Fruit fly (Drosophila melanogaster) whole organism, embryonic: ENCODE data around the gene CG18135.

ENCODE experiments used
- Bgb ChIP-seq: fragments of 200-800 bp; sonication (Bioruptor generic); IDR thresholded peaks from 2 replicates; pipeline ENCODE4 v1.3.6; 2022; ENCODE audit warnings: missing biosample characterization, missing genetic modification characterization; ENCODE audit not compliant: partially characterized antibody
- CG10274 ChIP-seq: fragments of 200-800 bp; sonication (Bioruptor generic); optimal IDR thresholded peaks from 3 replicates; lab custom pipeline; 2017; ENCODE audit warnings: missing biosample characterization, mild to moderate bottlenecking, missing genetic modification characterization
- CG13894 ChIP-seq: fragments of 200-800 bp; sonication (Bioruptor generic); optimal IDR thresholded peaks from 3 replicates; lab custom pipeline; 2018; ENCODE audit warnings: missing biosample characterization, mild to moderate bottlenecking, missing genetic modification characterization, moderate library complexity
- CG1792 ChIP-seq: fragments of 200-800 bp; sonication (Bioruptor generic); optimal IDR thresholded peaks from 2 replicates; lab custom pipeline; 2016; ENCODE audit warnings: missing biosample characterization, missing genetic modification characterization
- CG18599 ChIP-seq: fragments of 200-800 bp; sonication (Bioruptor generic); optimal IDR thresholded peaks from 3 replicates; lab custom pipeline; 2017; ENCODE audit warnings: missing biosample characterization, missing genetic modification characterization, mild to moderate bottlenecking, moderate library complexity, missing genetic modification reagents
- CG30403 ChIP-seq: fragments of 200-800 bp; sonication (Bioruptor generic); optimal IDR thresholded peaks from 3 replicates; lab custom pipeline; 2016; ENCODE audit warnings: missing biosample characterization, missing genetic modification characterization
- CG31388 ChIP-seq: fragments of 200-800 bp; sonication (Bioruptor generic); optimal IDR thresholded peaks from 2 replicates; lab custom pipeline; 2016; ENCODE audit warnings: missing biosample characterization, missing genetic modification characterization
- CG4730 ChIP-seq: fragments of 200-800 bp; sonication (Bioruptor generic); IDR thresholded peaks from 2 replicates; pipeline ENCODE4 v1.3.6; 2022; ENCODE audit warnings: missing biosample characterization, missing genetic modification characterization
- Chrac-16 ChIP-seq: fragments of 200-800 bp; sonication (Bioruptor generic); optimal IDR thresholded peaks from 3 replicates; lab custom pipeline; 2016; ENCODE audit warnings: missing biosample characterization, missing genetic modification characterization
- CrebB ChIP-seq: fragments of 200-800 bp; sonication (Bioruptor generic); optimal IDR thresholded peaks from 3 replicates; lab custom pipeline; 2018; ENCODE audit warnings: missing biosample characterization, mild to moderate bottlenecking, missing genetic modification characterization
- Deaf1 ChIP-seq: fragments of 200-800 bp; optimal IDR thresholded peaks from 3 replicates; lab custom pipeline; 2019; ENCODE audit warnings: missing biosample characterization, mild to moderate bottlenecking, missing genetic modification characterization, moderate library complexity
- E2f1 ChIP-seq: fragments of 200-800 bp; sonication (Bioruptor generic); IDR thresholded peaks from 2 replicates; pipeline ENCODE4 v1.3.6; 2022; ENCODE audit warnings: missing biosample characterization, missing genetic modification characterization
- E2f2 ChIP-seq: fragments of 200-800 bp; sonication (Bioruptor generic); IDR thresholded peaks from 2 replicates; pipeline ENCODE4 v1.3.6; 2022; ENCODE audit warnings: missing biosample characterization, missing genetic modification characterization
- Ets65A ChIP-seq: fragments of 200-800 bp; sonication (Bioruptor generic); peaks from one replicate; lab custom pipeline; 2016; ENCODE audit warnings: missing biosample characterization, missing genetic modification characterization
- HLH54F ChIP-seq: fragments of 200-800 bp; sonication (Bioruptor generic); optimal IDR thresholded peaks from 3 replicates; lab custom pipeline; 2016; ENCODE audit warnings: missing biosample characterization, missing genetic modification characterization
- Hsf ChIP-seq: fragments of 200-800 bp; sonication (Bioruptor generic); optimal IDR thresholded peaks from 3 replicates; lab custom pipeline; 2016; ENCODE audit warnings: missing biosample characterization, missing genetic modification characterization
- MTF-1 ChIP-seq: fragments of 200-800 bp; sonication (Bioruptor generic); optimal IDR thresholded peaks from 2 replicates; lab custom pipeline; 2018; ENCODE audit warnings: missing biosample characterization, mild to moderate bottlenecking, missing genetic modification characterization, borderline replicate concordance
- NC2β ChIP-seq: fragments of 200-800 bp; sonication (Bioruptor generic); optimal IDR thresholded peaks from 2 replicates; lab custom pipeline; 2016; ENCODE audit warnings: missing biosample characterization, missing genetic modification characterization
- Pdp1 ChIP-seq, 2 experiments: fragments of 200-800 bp; sonication (Bioruptor generic); optimal IDR thresholded peaks; 3 replicates each; lab custom pipeline; 2016; ENCODE audit warnings: missing biosample characterization in 2 of 2, missing genetic modification characterization in 2 of 2, mild to moderate bottlenecking in 1 of 2, moderate library complexity in 1 of 2
- Side ChIP-seq: fragments of 200-800 bp; sonication (Bioruptor generic); optimal IDR thresholded peaks from 2 replicates; lab custom pipeline; 2016; ENCODE audit warnings: missing biosample characterization, missing genetic modification characterization
- Six4 ChIP-seq: fragments of 200-800 bp; sonication (Bioruptor generic); optimal IDR thresholded peaks from 2 replicates; lab custom pipeline; 2016; ENCODE audit warnings: missing biosample characterization, missing genetic modification characterization
- Trl ChIP-seq, 3 experiments: fragments of >200 bp in 2 of 3; fragments of 200-800 bp in 1 of 3; sonication (Bioruptor generic) in 1 of 3; optimal IDR thresholded peaks; 2 replicates in 1 of 3; 3 replicates in 2 of 3; lab custom pipeline; 2016 to 2017; ENCODE audit warnings: missing biosample characterization in 1 of 3, missing genetic modification characterization in 1 of 3
- ara ChIP-seq: fragments of 200-800 bp; sonication (Bioruptor generic); IDR thresholded peaks from 2 replicates; pipeline ENCODE4 v1.3.6; 2022; ENCODE audit warnings: missing biosample characterization, missing genetic modification characterization
- ato ChIP-seq: fragments of 200-800 bp; sonication (Bioruptor generic); IDR thresholded peaks from 2 replicates; pipeline ENCODE4 v1.3.6; 2022; ENCODE audit warnings: missing biosample characterization, missing genetic modification characterization; ENCODE audit not compliant: partially characterized antibody
- chif ChIP-seq, 2 experiments: fragments of 200-800 bp; sonication (Bioruptor generic); optimal IDR thresholded peaks; 3 replicates each; lab custom pipeline; 2016; ENCODE audit warnings: missing biosample characterization in 2 of 2, missing genetic modification characterization in 2 of 2
- chinmo ChIP-seq: fragments of 200-800 bp; sonication (Bioruptor generic); IDR thresholded peaks from 4 replicates; pipeline ENCODE4 v1.3.6; 2022; ENCODE audit warnings: missing biosample characterization, missing genetic modification characterization; ENCODE audit not compliant: partially characterized antibody
- crol ChIP-seq: fragments of 200-800 bp; sonication (Bioruptor generic); IDR thresholded peaks from 2 replicates; pipeline ENCODE4 v1.3.6; 2022; ENCODE audit warnings: missing biosample characterization, missing genetic modification characterization
- cwo ChIP-seq: fragments of 200-800 bp; sonication (Bioruptor generic); optimal IDR thresholded peaks from 3 replicates; lab custom pipeline; 2017; ENCODE audit warnings: missing biosample characterization, missing genetic modification characterization, mild to moderate bottlenecking, moderate library complexity, missing genetic modification reagents
- dan ChIP-seq: fragments of 200-800 bp; sonication (Bioruptor generic); IDR thresholded peaks from 2 replicates; pipeline ENCODE4 v1.3.6; 2022; ENCODE audit warnings: missing biosample characterization, missing genetic modification characterization
- dpn ChIP-seq, 2 experiments: fragments of 200-800 bp; sonication (Bioruptor generic); optimal IDR thresholded peaks; 3 replicates each; lab custom pipeline; 2016; ENCODE audit warnings: missing biosample characterization in 2 of 2, missing genetic modification characterization in 2 of 2
- gce ChIP-seq: fragments of 200-800 bp; sonication (Bioruptor generic); IDR thresholded peaks from 3 replicates; pipeline ENCODE4 v1.3.6; 2022; ENCODE audit warnings: missing biosample characterization, missing genetic modification characterization
- gt ChIP-seq: fragments of 200-800 bp; sonication (Bioruptor generic); IDR thresholded peaks from 2 replicates; pipeline ENCODE4 v1.3.6; 2022; ENCODE audit warnings: missing biosample characterization, missing genetic modification characterization
- hb ChIP-seq: fragments of 200-800 bp; sonication (Bioruptor generic); IDR thresholded peaks from 3 replicates; pipeline ENCODE4 v1.3.6; 2022; ENCODE audit warnings: missing biosample characterization, missing genetic modification characterization; ENCODE audit not compliant: partially characterized antibody
- hkb ChIP-seq, 2 experiments: fragments of 200-800 bp in 1 of 2; fragments of >200 bp in 1 of 2; sonication (Bioruptor generic) in 1 of 2; IDR thresholded peaks in 1 of 2; optimal IDR thresholded peaks in 1 of 2; 2 replicates each; pipeline versions ENCODE4 v1.3.6 to Lab custom; 2017 to 2022; ENCODE audit warnings: missing biosample characterization in 1 of 2, missing genetic modification characterization in 1 of 2
- lab ChIP-seq: fragments of 200-800 bp; sonication (Bioruptor generic); optimal IDR thresholded peaks from 3 replicates; lab custom pipeline; 2017; ENCODE audit warnings: missing biosample characterization, missing genetic modification characterization, mild to moderate bottlenecking, moderate library complexity, missing genetic modification reagents
- otp ChIP-seq: fragments of 200-800 bp; sonication (Bioruptor generic); IDR thresholded peaks from 3 replicates; pipeline ENCODE4, ENCODE4 v1.3.6; 2022; ENCODE audit warnings: missing biosample characterization, missing genetic modification characterization
- sisA ChIP-seq: fragments of 200-800 bp; sonication (Bioruptor generic); IDR thresholded peaks from 2 replicates; pipeline ENCODE4 v1.3.6; 2022; ENCODE audit warnings: missing biosample characterization, missing genetic modification characterization
- slbo ChIP-seq: fragments of 200-800 bp; sonication (Bioruptor generic); IDR thresholded peaks from 2 replicates; pipeline ENCODE4 v1.3.6; 2022; ENCODE audit warnings: missing biosample characterization, missing genetic modification characterization
- sr ChIP-seq: fragments of 200-800 bp; sonication (Bioruptor generic); IDR thresholded peaks from 3 replicates; pipeline ENCODE4 v1.3.6; 2022; ENCODE audit warnings: missing biosample characterization, missing genetic modification characterization
- ssp ChIP-seq: fragments of 200-800 bp; sonication (Bioruptor generic); IDR thresholded peaks from 2 replicates; pipeline ENCODE4 v1.3.6; 2022; ENCODE audit warnings: missing biosample characterization, missing genetic modification characterization
- tap ChIP-seq: fragments of 200-800 bp; optimal IDR thresholded peaks from 3 replicates; lab custom pipeline; 2019; ENCODE audit warnings: missing biosample characterization, mild to moderate bottlenecking, missing genetic modification characterization, moderate library complexity
- vnd ChIP-seq: fragments of 200-800 bp; sonication (Bioruptor generic); IDR thresholded peaks from 3 replicates; pipeline ENCODE4 v1.3.6; 2022; ENCODE audit warnings: missing biosample characterization, missing genetic modification characterization; ENCODE audit not compliant: partially characterized antibody
- vvl ChIP-seq: fragments of 200-800 bp; sonication (Bioruptor generic); IDR thresholded peaks from 2 replicates; pipeline ENCODE4 v1.3.6; 2022; ENCODE audit warnings: missing biosample characterization, missing genetic modification characterization
- z ChIP-seq: fragments of 200-800 bp; sonication (Bioruptor generic); IDR thresholded peaks from 3 replicates; pipeline ENCODE4 v1.3.6; 2022; ENCODE audit warnings: missing biosample characterization, missing genetic modification characterization
- zen ChIP-seq: fragments of 200-800 bp; sonication (Bioruptor generic); optimal IDR thresholded peaks from 3 replicates; lab custom pipeline; 2018; ENCODE audit warnings: missing biosample characterization, mild to moderate bottlenecking, missing genetic modification characterization, moderate library complexity
- zfh2 ChIP-seq: fragments of 200-800 bp; sonication (Bioruptor generic); optimal IDR thresholded peaks from 2 replicates; lab custom pipeline; 2016; ENCODE audit warnings: missing biosample characterization, missing genetic modification characterization

The CG18135 gene

DNA sequence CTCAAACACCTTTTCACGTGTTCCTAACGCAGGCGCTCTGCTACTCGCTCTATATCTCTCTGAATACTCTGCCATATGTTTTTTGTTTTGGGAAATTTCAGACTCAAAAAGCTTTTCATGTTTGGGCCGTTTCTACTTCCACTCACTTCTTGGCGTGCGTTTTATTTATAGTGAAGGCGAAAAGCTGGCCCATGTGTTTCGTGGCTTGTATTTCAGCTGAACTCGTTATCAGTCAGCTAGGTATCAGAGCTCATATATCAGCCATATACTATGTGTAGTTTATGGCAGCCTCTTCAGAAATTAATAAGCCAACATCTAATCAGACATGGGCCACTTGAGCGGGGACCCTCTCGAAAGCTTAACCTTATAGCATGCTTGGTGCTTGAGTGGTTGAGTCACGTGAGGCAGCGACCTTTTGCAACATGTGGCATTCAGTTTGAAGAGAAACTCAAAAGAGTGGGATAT is 3.5 kb downstream of the CG18135 start (continued):
- TF ChIP-seq CG18599 (peak; percentile 31), lab (GFP tag; lab: Kevin White, UChicago) (peak; percentile 30), CG13894 (peak; percentile 86), Deaf1 (tag; lab: Kevin White, UChicago) (peak; percentile 46), vnd (GFP tag; lab: Robert Waterston, UW) (peak; percentile 72), E2f2 (GFP tag; lab: Robert Waterston, UW) (no peak), zfh2 (GFP tag; lab: Kevin White, UChicago) (no peak), E2f1 (GFP tag; lab: Robert Waterston, UW) (no peak), Trl (optimal IDR thresholded peaks at IDR 0.05; lab: Kevin White, UChicago) (peak; percentile 28 to 61), Trl (GFP tag; optimal IDR thresholded peaks at IDR 0.05; lab: Kevin White, UChicago) (no peak), CG31388 (GFP tag; lab: Kevin White, UChicago) (no peak)

DNA sequence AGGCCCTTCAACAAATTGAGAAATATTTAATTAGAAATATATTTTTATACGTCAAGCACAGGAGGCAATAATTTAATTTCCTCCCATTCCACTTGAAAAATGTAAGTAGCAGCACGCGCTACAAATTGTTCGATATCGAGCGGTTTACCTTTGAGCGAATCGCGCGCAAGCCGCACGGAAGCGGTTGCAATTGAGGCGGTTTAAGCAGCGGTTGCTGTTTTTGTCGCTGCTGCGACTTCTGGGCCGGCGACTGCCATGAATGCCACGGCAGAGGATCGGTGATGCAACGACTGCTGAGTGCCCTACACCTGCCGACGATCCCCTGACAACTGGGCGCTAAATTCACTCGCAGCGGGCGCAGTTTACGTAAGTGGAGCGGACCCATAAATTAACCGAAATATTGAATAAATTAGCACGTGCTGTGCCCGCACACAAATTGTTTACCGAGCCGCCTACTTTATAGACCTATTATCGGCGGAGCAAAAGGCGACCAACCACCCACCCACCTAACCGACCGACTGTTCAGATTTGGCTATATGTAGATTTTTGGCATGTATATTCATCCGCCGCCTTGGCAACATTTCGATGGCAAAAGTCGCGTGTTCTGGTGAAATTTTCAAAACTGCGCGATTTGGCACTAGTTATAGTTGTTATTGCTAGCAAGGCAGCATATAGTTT is 4.4 kb downstream of the CG18135 start:
- TF ChIP-seq Chrac-16 (no peak), chif (GFP tag; optimal IDR thresholded peaks at IDR 0.05; lab: Kevin White, UChicago) (no peak), dpn (GFP tag; optimal IDR thresholded peaks at IDR 0.05; lab: Kevin White, UChicago) (no peak), ara (GFP tag; lab: Robert Waterston, UW) (no peak), chinmo (GFP tag; lab: Robert Waterston, UW) (0 out of 4 replicates have a peak, but pooled peaks have one; percentile 8), ato (GFP tag; lab: Robert Waterston, UW) (no peak), tap (no peak), crol (GFP tag; lab: Robert Waterston, UW) (no peak), Six4 (GFP tag; lab: Kevin White, UChicago) (no peak), Ets65A (peak; percentile 58), CG18599 (no peak), cwo (GFP tag; lab: Kevin White, UChicago) (peak; percentile 74), Pdp1 (GFP tag; optimal IDR thresholded peaks at IDR 0.05; lab: Kevin White, UChicago) (peak in 1 of 2 experiments; percentile 73), ssp (GFP tag; lab: Robert Waterston, UW) (no peak), vnd (GFP tag; lab: Robert Waterston, UW) (0 out of 3 replicates have a peak, but pooled peaks have one; percentile 24), gt (GFP tag; lab: Robert Waterston, UW) (no peak), HLH54F (GFP tag; lab: Kevin White, UChicago) (no peak), otp (GFP tag; lab: Robert Waterston, UW) (no peak), CG30403 (GFP tag; lab: Kevin White, UChicago) (no peak), hb (GFP tag; lab: Robert Waterston, UW) (no peak), Side (GFP tag; lab: Kevin White, UChicago) (no peak), dan (GFP tag; lab: Robert Waterston, UW) (no peak), CrebB (tag; lab: Kevin White, UChicago) (no peak), Hsf (no peak), gce (GFP tag; lab: Robert Waterston, UW) (0 out of 3 replicates have a peak, but pooled peaks have one; percentile 22), sr (GFP tag; lab: Robert Waterston, UW) (peak; percentile 73), slbo (0 out of 2 replicates have a peak, but pooled peaks have one; percentile 18), CG4730 (no peak), zen (tag; lab: Kevin White, UChicago) (no peak), MTF-1 (GFP tag; lab: Kevin White, UChicago) (no peak), z (GFP tag; lab: Robert Waterston, UW) (peak; percentile 43; the same call in 1 of the 3 replicates), Bgb (0 out of 2 replicates have a peak, but pooled peaks have one; percentile 17), sisA (GFP tag; lab: Robert Waterston, UW) (no peak), NC2β (GFP tag; lab: Kevin White, UChicago) (no peak), CG1792 (GFP tag; lab: Kevin White, UChicago) (no peak), vvl (GFP tag; lab: Robert Waterston, UW) (peak; percentile 54; the same call in 1 of the 2 replicates), hkb (optimal IDR thresholded peaks at IDR 0.05; lab: Kevin White, UChicago) (no peak), hkb (GFP tag; IDR thresholded peaks at IDR 0.05; lab: Robert Waterston, UW) (0 out of 2 replicates have a peak, but pooled peaks have one; percentile 28), CG10274 (GFP tag; lab: Kevin White, UChicago) (peak; percentile 44)
